Worm (Caenorhabditis elegans) whole organism, L3 larva: ENCODE results near the gene mrps-23.

Experiments
- ama-1 ChIP-seq: fragments of 150-350 bp; optimal IDR thresholded peaks from 2 replicates; lab custom pipeline; 2018
- ztf-11 ChIP-seq: fragments of 150-350 bp; optimal IDR thresholded peaks from 2 replicates; lab custom pipeline; 2014; ENCODE audit warnings: missing biosample characterization, missing genetic modification characterization

ce11 chrIII:9523581-9523980 is at the start of gene mrps-23:
- no peak for TF ChIP-seq ztf-11 (tag; lab: Kevin White, UChicago)
- no peak for TF ChIP-seq ama-1
